Worm (Caenorhabditis elegans) whole organism, L4/young adult: Measurements from ENCODE around the gene fic-1.

Experiments used
- W03F9.2 ChIP-seq: fragments of 150-350 bp; optimal IDR thresholded peaks from 2 replicates; lab custom pipeline; 2014; ENCODE audit warnings: missing biosample characterization, missing genetic modification characterization
- dao-5 ChIP-seq: sonication (generic microtip); optimal IDR thresholded peaks from 2 replicates; lab custom pipeline; 2016; ENCODE audit warnings: missing genotype, missing genetic modification characterization, moderate library complexity, missing compliant biosample characterization
- him-1 ChIP-seq: sonication (generic microtip); optimal IDR thresholded peaks from 2 replicates; lab custom pipeline; 2016; ENCODE audit warnings: missing genotype, missing genetic modification reagents, missing genetic modification characterization, missing compliant biosample characterization

DNA sequence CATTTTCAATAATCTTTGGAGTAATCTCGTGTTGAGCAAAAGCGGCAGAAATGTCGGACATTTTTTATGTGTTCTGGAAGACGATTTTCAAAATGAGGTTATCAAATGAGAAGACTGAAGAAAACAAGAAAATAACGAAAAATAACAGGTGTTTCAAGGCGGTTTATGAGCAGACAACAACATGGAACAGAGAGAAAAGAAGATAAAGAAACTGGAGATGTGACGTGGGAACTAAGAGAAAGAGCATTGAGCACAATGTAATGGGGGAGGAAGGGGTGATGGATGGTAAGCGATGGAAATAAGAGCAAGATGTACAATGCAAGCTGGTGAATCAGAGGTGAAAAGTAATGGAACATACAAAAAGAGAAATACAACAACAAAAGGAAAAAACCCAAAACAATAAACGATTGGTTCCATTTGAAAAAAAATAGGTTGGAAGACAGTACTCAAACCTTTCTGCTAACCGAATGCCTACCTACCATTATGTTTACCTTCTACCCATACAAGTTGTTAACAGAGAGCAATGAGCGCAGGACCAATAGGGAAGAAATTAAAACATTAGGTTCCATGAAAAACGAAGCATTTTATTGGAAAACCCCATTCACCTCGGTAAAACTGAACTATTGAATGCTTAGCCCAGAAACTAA is 20.5 kb downstream of the fic-1 start, which contains the start of gene Y69E1A.5:
- TF ChIP-seq W03F9.2, result no peak
- TF ChIP-seq him-1 (tag; lab: Kevin White, UChicago), result no peak
- TF ChIP-seq dao-5 (tag; lab: Kevin White, UChicago), result no peak
